Fruit fly (Drosophila melanogaster) whole organism, embryonic: Measurements from ENCODE around the gene ct.
A peak's percentile ranks its signal among the peaks of the same experiment; 100 is the strongest.

ENCODE experiments used
- Abd-B ChIP-seq: fragments of 200-800 bp; sonication (Bioruptor generic); optimal IDR thresholded peaks from 2 replicates; lab custom pipeline; 2018; ENCODE audit warnings: missing biosample characterization, mild to moderate bottlenecking, missing genetic modification characterization, moderate library complexity
- Atf-2 ChIP-seq: fragments of 200-800 bp; sonication (Bioruptor generic); optimal IDR thresholded peaks from 2 replicates; lab custom pipeline; 2016; ENCODE audit warnings: missing biosample characterization, missing genetic modification characterization
- Awh ChIP-seq: fragments of 200-800 bp; sonication (Bioruptor generic); IDR thresholded peaks from 2 replicates; pipeline ENCODE4, ENCODE4 v1.3.6; 2022; ENCODE audit warnings: missing biosample characterization, missing genetic modification characterization
- CG10462 ChIP-seq: fragments of 200-800 bp; sonication (Bioruptor generic); optimal IDR thresholded peaks from 2 replicates; lab custom pipeline; 2016; ENCODE audit warnings: missing biosample characterization, missing genetic modification characterization
- CG10565 ChIP-seq: fragments of 200-800 bp; sonication (Bioruptor generic); optimal IDR thresholded peaks from 3 replicates; lab custom pipeline; 2016; ENCODE audit warnings: missing biosample characterization, mild to moderate bottlenecking, missing genetic modification characterization
- CG12071 ChIP-seq: fragments of 200-800 bp; sonication (Bioruptor generic); optimal IDR thresholded peaks from 3 replicates; lab custom pipeline; 2018; ENCODE audit warnings: missing biosample characterization, mild to moderate bottlenecking, missing genetic modification characterization
- CG12299 ChIP-seq: fragments of 200-800 bp; sonication (Bioruptor generic); optimal IDR thresholded peaks from 2 replicates; lab custom pipeline; 2018; ENCODE audit warnings: missing biosample characterization, mild to moderate bottlenecking, missing genetic modification characterization
- CG12942 ChIP-seq: fragments of 200-800 bp; sonication (Bioruptor generic); optimal IDR thresholded peaks from 3 replicates; lab custom pipeline; 2016; ENCODE audit warnings: missing biosample characterization, missing genetic modification characterization
- CG15514 ChIP-seq: fragments of 200-800 bp; sonication (Bioruptor generic); optimal IDR thresholded peaks from 3 replicates; lab custom pipeline; 2017; ENCODE audit warnings: missing biosample characterization, missing genetic modification characterization, mild to moderate bottlenecking, moderate library complexity, missing genetic modification reagents
- CG1647 ChIP-seq: fragments of 200-800 bp; sonication (Bioruptor generic); optimal IDR thresholded peaks from 3 replicates; lab custom pipeline; 2016; ENCODE audit warnings: missing biosample characterization, missing genetic modification characterization
- CG16813 ChIP-seq: fragments of 200-800 bp; sonication (Bioruptor generic); IDR thresholded peaks from 3 replicates; pipeline ENCODE4 v1.3.6; 2022; ENCODE audit warnings: missing biosample characterization, missing genetic modification characterization; ENCODE audit not compliant: partially characterized antibody
- CG16815 ChIP-seq: fragments of 200-800 bp; sonication (Bioruptor generic); optimal IDR thresholded peaks from 3 replicates; lab custom pipeline; 2017; ENCODE audit warnings: missing biosample characterization, mild to moderate bottlenecking, missing genetic modification characterization
- CG17186 ChIP-seq: fragments of 200-800 bp; sonication (Bioruptor generic); optimal IDR thresholded peaks from 3 replicates; lab custom pipeline; 2017; ENCODE audit warnings: missing biosample characterization, missing genetic modification reagents, missing genetic modification characterization
- CG17361 ChIP-seq: fragments of 200-800 bp; sonication (Bioruptor generic); IDR thresholded peaks from 3 replicates; pipeline ENCODE4 v1.3.6; 2022; ENCODE audit warnings: missing biosample characterization, missing genetic modification characterization
- CG17568 ChIP-seq: fragments of 200-800 bp; sonication (Bioruptor generic); optimal IDR thresholded peaks from 2 replicates; lab custom pipeline; 2018; ENCODE audit warnings: missing biosample characterization, mild to moderate bottlenecking, missing genetic modification characterization, moderate library complexity
- CG17829 ChIP-seq: fragments of 200-800 bp; optimal IDR thresholded peaks from 2 replicates; lab custom pipeline; 2019; ENCODE audit warnings: missing biosample characterization, mild to moderate bottlenecking, missing genetic modification characterization, moderate library complexity
- CG1792 ChIP-seq: fragments of 200-800 bp; sonication (Bioruptor generic); optimal IDR thresholded peaks from 2 replicates; lab custom pipeline; 2016; ENCODE audit warnings: missing biosample characterization, missing genetic modification characterization
- CG2129 ChIP-seq: fragments of 200-800 bp; sonication (Bioruptor generic); IDR thresholded peaks from 2 replicates; pipeline ENCODE4 v1.3.6; 2022; ENCODE audit warnings: missing biosample characterization, missing genetic modification characterization; ENCODE audit not compliant: partially characterized antibody
- CG34376 ChIP-seq: fragments of 200-800 bp; sonication (Bioruptor generic); optimal IDR thresholded peaks from 2 replicates; lab custom pipeline; 2018; ENCODE audit warnings: missing biosample characterization, mild to moderate bottlenecking, missing genetic modification characterization
- CG6254 ChIP-seq: fragments of 200-800 bp; sonication (Bioruptor generic); optimal IDR thresholded peaks from 3 replicates; lab custom pipeline; 2017; ENCODE audit warnings: mild to moderate bottlenecking, missing biosample characterization, missing genetic modification reagents, missing genetic modification characterization
- CG6854 ChIP-seq: fragments of 200-800 bp; sonication (Bioruptor generic); optimal IDR thresholded peaks from 3 replicates; lab custom pipeline; 2017; ENCODE audit warnings: missing biosample characterization, mild to moderate bottlenecking, missing genetic modification characterization
- CTCF ChIP-seq: fragments of 200-800 bp; sonication (Bioruptor generic); optimal IDR thresholded peaks from 2 replicates; lab custom pipeline; 2017; ENCODE audit warnings: missing biosample characterization, mild to moderate bottlenecking, missing genetic modification characterization, moderate library complexity
- Dek ChIP-seq: fragments of 200-800 bp; sonication (Bioruptor generic); optimal IDR thresholded peaks from 3 replicates; lab custom pipeline; 2019; ENCODE audit warnings: missing biosample characterization, mild to moderate bottlenecking, missing genetic modification characterization, moderate library complexity
- Dref ChIP-seq: fragments of 200-800 bp; sonication (Bioruptor generic); IDR thresholded peaks from 2 replicates; pipeline ENCODE4 v1.3.6; 2022; ENCODE audit warnings: missing biosample characterization, missing genetic modification characterization
- Fer2 ChIP-seq: fragments of 200-800 bp; sonication (Bioruptor generic); optimal IDR thresholded peaks from 2 replicates; lab custom pipeline; 2018; ENCODE audit warnings: missing biosample characterization, mild to moderate bottlenecking, missing genetic modification characterization, moderate library complexity
- Fer3 ChIP-seq: fragments of 200-800 bp; sonication (Bioruptor generic); optimal IDR thresholded peaks from 2 replicates; lab custom pipeline; 2018; ENCODE audit warnings: missing biosample characterization, mild to moderate bottlenecking, missing genetic modification characterization, moderate library complexity
- HLH3B ChIP-seq: fragments of 200-800 bp; sonication (Bioruptor generic); IDR thresholded peaks from 2 replicates; pipeline ENCODE4 v1.3.6; 2022; ENCODE audit warnings: missing biosample characterization, missing genetic modification characterization
- Hr51 ChIP-seq, 2 experiments: fragments of 200-800 bp; sonication (Bioruptor generic); optimal IDR thresholded peaks; 2 replicates in 1 of 2; 3 replicates in 1 of 2; lab custom pipeline; 2016 to 2018; ENCODE audit warnings: missing biosample characterization in 2 of 2, missing genetic modification characterization in 2 of 2, mild to moderate bottlenecking in 1 of 2, moderate library complexity in 1 of 2
- Lpt ChIP-seq: fragments of >200 bp; optimal IDR thresholded peaks from 2 replicates; lab custom pipeline; 2018; ENCODE audit warnings: missing biosample characterization, missing genetic modification characterization
- MESR4 ChIP-seq: fragments of 200-800 bp; sonication (Bioruptor generic); optimal IDR thresholded peaks from 2 replicates; lab custom pipeline; 2018; ENCODE audit warnings: missing biosample characterization, mild to moderate bottlenecking, missing genetic modification characterization, moderate library complexity
- Usf ChIP-seq: fragments of 200-800 bp; sonication (Bioruptor generic); optimal IDR thresholded peaks from 2 replicates; lab custom pipeline; 2017; ENCODE audit warnings: missing genotype, missing biosample characterization, missing genetic modification characterization
- ac ChIP-seq: fragments of 200-800 bp; sonication (Bioruptor generic); optimal IDR thresholded peaks from 3 replicates; lab custom pipeline; 2017; ENCODE audit warnings: missing biosample characterization, mild to moderate bottlenecking, missing genetic modification characterization
- bbx ChIP-seq: fragments of 200-800 bp; sonication (Bioruptor generic); IDR thresholded peaks from 2 replicates; pipeline ENCODE4 v1.3.6; 2022; ENCODE audit warnings: missing biosample characterization, missing genetic modification characterization; ENCODE audit not compliant: partially characterized antibody
- br ChIP-seq: fragments of >200 bp; optimal IDR thresholded peaks from 2 replicates; lab custom pipeline; 2017
- cad ChIP-seq: fragments of >200 bp; optimal IDR thresholded peaks from 2 replicates; lab custom pipeline; 2017; ENCODE audit warnings: missing biosample characterization, missing genetic modification characterization
- ci ChIP-seq: fragments of 200-800 bp; sonication (Bioruptor generic); IDR thresholded peaks from 3 replicates; pipeline ENCODE4 v1.3.6; 2022; ENCODE audit warnings: missing biosample characterization, missing genetic modification characterization
- disco-r ChIP-seq: fragments of 200-800 bp; sonication (Bioruptor generic); optimal IDR thresholded peaks from 2 replicates; lab custom pipeline; 2016; ENCODE audit warnings: missing biosample characterization, missing genetic modification characterization
- esg ChIP-seq: fragments of 200-800 bp; sonication (Bioruptor generic); conservative IDR thresholded peaks from 2 replicates; pipeline ENCODE4 v1.3.6; 2022; ENCODE audit warnings: missing biosample characterization, missing genetic modification characterization
- gcm2 ChIP-seq: fragments of 200-800 bp; sonication (Bioruptor generic); optimal IDR thresholded peaks from 2 replicates; lab custom pipeline; 2016; ENCODE audit warnings: missing biosample characterization, missing genetic modification characterization
- gsb ChIP-seq: fragments of 200-800 bp; sonication (Bioruptor generic); IDR thresholded peaks from 2 replicates; pipeline ENCODE4 v1.3.6; 2022; ENCODE audit warnings: missing biosample characterization, missing genetic modification characterization
- hth ChIP-seq: fragments of >200 bp; optimal IDR thresholded peaks from 2 replicates; lab custom pipeline; 2017; ENCODE audit warnings: inconsistent platforms
- ken ChIP-seq: fragments of 200-800 bp; sonication (Bioruptor generic); IDR thresholded peaks from 3 replicates; pipeline ENCODE4 v1.3.6; 2022; ENCODE audit warnings: missing biosample characterization, missing genetic modification characterization
- mam ChIP-seq: fragments of 200-800 bp; sonication (Bioruptor generic); optimal IDR thresholded peaks from 3 replicates; lab custom pipeline; 2016; ENCODE audit warnings: missing biosample characterization, missing genetic modification characterization
- salm ChIP-seq: fragments of 200-800 bp; sonication (Bioruptor generic); optimal IDR thresholded peaks from 2 replicates; lab custom pipeline; 2018; ENCODE audit warnings: missing biosample characterization, mild to moderate bottlenecking, missing genetic modification characterization
- sc ChIP-seq, 3 experiments: fragments of >200 bp in 2 of 3; fragments of 200-800 bp in 1 of 3; sonication (Bioruptor generic) in 1 of 3; optimal IDR thresholded peaks; 2 replicates in 2 of 3; 3 replicates in 1 of 3; lab custom pipeline; 2017; ENCODE audit warnings: mild to moderate bottlenecking in 1 of 3, missing biosample characterization in 1 of 3, missing genetic modification characterization in 1 of 3, missing genetic modification reagents in 1 of 3
- tap ChIP-seq: fragments of 200-800 bp; optimal IDR thresholded peaks from 3 replicates; lab custom pipeline; 2019; ENCODE audit warnings: missing biosample characterization, mild to moderate bottlenecking, missing genetic modification characterization, moderate library complexity
- tgo ChIP-seq: fragments of 200-800 bp; sonication (Bioruptor generic); IDR thresholded peaks from 3 replicates; pipeline ENCODE4 v1.3.6; 2022; ENCODE audit warnings: missing biosample characterization, missing genetic modification characterization
- tll ChIP-seq, 2 experiments: fragments of 200-800 bp in 1 of 2; fragments of >200 bp in 1 of 2; sonication (Bioruptor generic) in 1 of 2; optimal IDR thresholded peaks; 2 replicates each; lab custom pipeline; 2017 to 2019; ENCODE audit warnings: missing biosample characterization in 2 of 2, missing genetic modification characterization in 2 of 2, mild to moderate bottlenecking in 1 of 2, moderate library complexity in 1 of 2
- tup ChIP-seq: fragments of 200-800 bp; sonication (Bioruptor generic); optimal IDR thresholded peaks from 2 replicates; lab custom pipeline; 2016; ENCODE audit warnings: missing biosample characterization, mild to moderate bottlenecking, missing genetic modification characterization, moderate library complexity
- wdn ChIP-seq: fragments of 200-800 bp; sonication (Bioruptor generic); IDR thresholded peaks from 2 replicates; pipeline ENCODE4 v1.3.6; 2022; ENCODE audit warnings: missing biosample characterization, missing genetic modification characterization
- zfh1 ChIP-seq: fragments of 200-800 bp; sonication (Bioruptor generic); IDR thresholded peaks from 3 replicates; pipeline ENCODE4 v1.3.6; 2022; ENCODE audit warnings: missing biosample characterization, missing genetic modification characterization

ct gene

DNA sequence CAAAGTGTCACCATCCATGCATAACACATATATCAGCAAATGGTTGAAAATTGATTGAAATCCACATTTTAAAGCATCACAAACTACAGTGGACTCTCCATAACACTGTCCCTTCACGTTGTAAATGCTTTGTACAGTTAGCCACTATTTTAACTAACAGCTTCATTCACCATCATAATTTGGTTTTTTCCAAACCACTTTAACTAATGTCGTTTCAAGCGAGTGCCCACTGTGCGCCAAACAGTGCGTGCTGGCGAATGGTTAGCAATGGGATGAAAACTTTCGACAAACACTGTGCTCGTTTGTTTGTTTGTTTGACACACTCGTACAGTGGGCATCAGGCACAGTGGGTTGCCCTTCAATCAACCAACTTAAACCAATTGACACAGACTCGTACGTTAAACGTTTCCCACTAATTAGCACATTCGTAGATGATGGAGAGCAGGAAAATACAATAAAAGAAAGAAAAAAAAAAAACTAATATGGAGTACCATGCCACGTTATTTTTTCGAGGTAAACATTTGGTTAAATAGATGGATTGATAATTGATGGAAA, 92.1 kb downstream of the ct start (continued):
- peak; percentile 96 for TF ChIP-seq ken (GFP tag; lab: Robert Waterston, UW)
- TF ChIP-seq zfh1 (GFP tag; lab: Robert Waterston, UW), result peak; percentile 92
- TF ChIP-seq CG1647 (GFP tag; lab: Kevin White, UChicago), result peak; percentile 87
- peak; percentile 93 for TF ChIP-seq tgo (GFP tag; lab: Robert Waterston, UW)
- TF ChIP-seq CG12942 (GFP tag; lab: Kevin White, UChicago), result peak; percentile 90
- TF ChIP-seq esg (GFP tag; lab: Robert Waterston, UW), result peak; percentile 94
- peak; percentile 67 for TF ChIP-seq CG6254 (GFP tag; lab: Kevin White, UChicago)
- TF ChIP-seq CG17568 (GFP tag; lab: Kevin White, UChicago), result peak; percentile 80
- peak; percentile 83 for TF ChIP-seq disco-r
- peak; percentile 78 for TF ChIP-seq tup (GFP tag; lab: Kevin White, UChicago)
- peak; percentile 54 for TF ChIP-seq CG17186
- peak; percentile 94 for TF ChIP-seq Awh (GFP tag; lab: Robert Waterston, UW)
- TF ChIP-seq CG10462 (GFP tag; lab: Kevin White, UChicago), result peak; percentile 76
- TF ChIP-seq sc (optimal IDR thresholded peaks at IDR 0.05; lab: Kevin White, UChicago), result no peak
- peak; percentile 73 for TF ChIP-seq sc (GFP tag; optimal IDR thresholded peaks at IDR 0.05; lab: Kevin White, UChicago)
- peak; percentile 91 for TF ChIP-seq gsb (GFP tag; lab: Robert Waterston, UW)
- no peak for TF ChIP-seq tll (GFP tag; optimal IDR thresholded peaks at IDR 0.05; lab: Kevin White, UChicago)
- TF ChIP-seq cad (GFP tag; lab: Kevin White, UChicago), result no peak
- TF ChIP-seq CG2129 (GFP tag; lab: Robert Waterston, UW), result no peak
- TF ChIP-seq Lpt (GFP tag; lab: Kevin White, UChicago), result no peak
- TF ChIP-seq Abd-B (GFP tag; lab: Kevin White, UChicago), result peak; percentile 89
- TF ChIP-seq CG6854 (GFP tag; lab: Kevin White, UChicago), result peak; percentile 82
- TF ChIP-seq ac (GFP tag; lab: Kevin White, UChicago), result no peak
- peak; percentile 83 for TF ChIP-seq CG15514 (GFP tag; lab: Kevin White, UChicago)
- TF ChIP-seq gcm2 (GFP tag; lab: Kevin White, UChicago), result peak; percentile 82
- no peak for TF ChIP-seq br (lab: Kevin White, UChicago)
- TF ChIP-seq CTCF (GFP tag; lab: Kevin White, UChicago), result peak; percentile 46
- peak; percentile 93 for TF ChIP-seq tap
- TF ChIP-seq Hr51 (GFP tag; optimal IDR thresholded peaks at IDR 0.05; lab: Kevin White, UChicago), result peak; percentile 81 to 91
- TF ChIP-seq hth (lab: Kevin White, UChicago), result no peak
- TF ChIP-seq mam (GFP tag; lab: Kevin White, UChicago), result peak; percentile 89
- peak; percentile 95 for TF ChIP-seq ci (GFP tag; lab: Robert Waterston, UW)
- TF ChIP-seq CG16815 (GFP tag; lab: Kevin White, UChicago), result peak; percentile 84
- TF ChIP-seq MESR4, result peak; percentile 34
- peak; percentile 95 for TF ChIP-seq HLH3B (GFP tag; lab: Robert Waterston, UW)
- TF ChIP-seq Atf-2 (GFP tag; lab: Kevin White, UChicago), result peak; percentile 93
- TF ChIP-seq CG12299, result peak; percentile 77
- peak; percentile 87 for TF ChIP-seq CG17361 (GFP tag; lab: Robert Waterston, UW)
- TF ChIP-seq Usf (GFP tag; lab: Kevin White, UChicago), result peak; percentile 82
- TF ChIP-seq CG16813, result no peak
- peak; percentile 54 for TF ChIP-seq CG10565 (GFP tag; lab: Kevin White, UChicago)
- peak; percentile 87 for TF ChIP-seq CG17829
- TF ChIP-seq CG1792 (GFP tag; lab: Kevin White, UChicago), result peak; percentile 92
- peak; percentile 87 for TF ChIP-seq wdn
- peak; percentile 78 for TF ChIP-seq CG34376 (GFP tag; lab: Kevin White, UChicago)
- no peak for TF ChIP-seq Dref (GFP tag; lab: Robert Waterston, UW)
- TF ChIP-seq salm (tag; lab: Kevin White, UChicago), result peak; percentile 79
- TF ChIP-seq Dek (tag; lab: Kevin White, UChicago), result peak; percentile 90
- TF ChIP-seq Fer2, result peak; percentile 87
- TF ChIP-seq Fer3, result peak; percentile 94
- no peak for TF ChIP-seq bbx
- TF ChIP-seq CG12071 (GFP tag; lab: Kevin White, UChicago), result peak; percentile 96
